Worm (Caenorhabditis elegans): ENCODE results near the gene C39D10.7.

ce11 chrX:7883994-7884393 is 29.7 kb downstream of the C39D10.7 start, which contains the start of gene pcyt-2.2:
- TF ChIP-seq ztf-23 (GFP tag; IDR thresholded peaks at IDR 0.05) (no peak), flt-1 (GFP tag; IDR thresholded peaks at IDR 0.05) (no peak), med-1 (GFP tag; optimal IDR thresholded peaks at IDR 0.05; ENCODE audit: insufficient read depth) (no peak), ztf-29 (GFP tag; IDR thresholded peaks at IDR 0.05) (no peak), klf-2 (GFP tag; conservative IDR thresholded peaks at IDR 0.05) (no peak)

All from whole organism, midembryonic.